Fruit fly (Drosophila melanogaster) whole organism, embryonic: ENCODE results near the gene CG17855.

ENCODE experiments used
- Asciz ChIP-seq: fragments of 200-800 bp; sonication (Bioruptor generic); optimal IDR thresholded peaks from 2 replicates; lab custom pipeline; 2017; ENCODE audit warnings: missing biosample characterization, mild to moderate bottlenecking, missing genetic modification characterization, missing genetic modification reagents
- CG10274 ChIP-seq: fragments of 200-800 bp; sonication (Bioruptor generic); optimal IDR thresholded peaks from 3 replicates; lab custom pipeline; 2017; ENCODE audit warnings: missing biosample characterization, mild to moderate bottlenecking, missing genetic modification characterization
- CG10462 ChIP-seq: fragments of 200-800 bp; sonication (Bioruptor generic); optimal IDR thresholded peaks from 2 replicates; lab custom pipeline; 2016; ENCODE audit warnings: missing biosample characterization, missing genetic modification characterization
- CG11093 ChIP-seq: fragments of 200-800 bp; sonication (Bioruptor generic); IDR thresholded peaks from 3 replicates; pipeline ENCODE4 v1.3.6; 2022; ENCODE audit warnings: missing biosample characterization, missing genetic modification characterization
- CG11247 ChIP-seq: fragments of 200-800 bp; sonication (Bioruptor generic); IDR thresholded peaks from 2 replicates; pipeline ENCODE4 v1.3.6; 2022; ENCODE audit warnings: missing biosample characterization, missing genetic modification characterization
- CG11723 ChIP-seq: fragments of 200-800 bp; sonication (Bioruptor generic); optimal IDR thresholded peaks from 2 replicates; lab custom pipeline; 2017; ENCODE audit warnings: missing biosample characterization, mild to moderate bottlenecking, missing genetic modification characterization
- CG12219 ChIP-seq: fragments of 200-800 bp; sonication (Bioruptor generic); optimal IDR thresholded peaks from 3 replicates; lab custom pipeline; 2018; ENCODE audit warnings: missing biosample characterization, mild to moderate bottlenecking, missing genetic modification characterization
- CG13296 ChIP-seq: fragments of 200-800 bp; sonication (Bioruptor generic); optimal IDR thresholded peaks from 3 replicates; lab custom pipeline; 2018; ENCODE audit warnings: missing biosample characterization, mild to moderate bottlenecking, missing genetic modification characterization
- CG13894 ChIP-seq: fragments of 200-800 bp; sonication (Bioruptor generic); optimal IDR thresholded peaks from 3 replicates; lab custom pipeline; 2018; ENCODE audit warnings: missing biosample characterization, mild to moderate bottlenecking, missing genetic modification characterization, moderate library complexity
- CG15601 ChIP-seq: fragments of 200-800 bp; sonication (Bioruptor generic); optimal IDR thresholded peaks from 3 replicates; lab custom pipeline; 2019; ENCODE audit warnings: missing biosample characterization, mild to moderate bottlenecking, missing genetic modification characterization, moderate library complexity
- CG1603 ChIP-seq: fragments of 200-800 bp; sonication (Bioruptor generic); optimal IDR thresholded peaks from 2 replicates; lab custom pipeline; 2019; ENCODE audit warnings: missing biosample characterization, mild to moderate bottlenecking, missing genetic modification characterization, moderate library complexity
- CG1647 ChIP-seq: fragments of 200-800 bp; sonication (Bioruptor generic); optimal IDR thresholded peaks from 3 replicates; lab custom pipeline; 2016; ENCODE audit warnings: missing biosample characterization, missing genetic modification characterization
- CG17361 ChIP-seq: fragments of 200-800 bp; sonication (Bioruptor generic); IDR thresholded peaks from 3 replicates; pipeline ENCODE4 v1.3.6; 2022; ENCODE audit warnings: missing biosample characterization, missing genetic modification characterization
- CG2202 ChIP-seq: fragments of 200-800 bp; sonication (Bioruptor generic); optimal IDR thresholded peaks from 2 replicates; lab custom pipeline; 2018; ENCODE audit warnings: missing biosample characterization, mild to moderate bottlenecking, missing genetic modification characterization
- CG2678 ChIP-seq: fragments of 200-800 bp; sonication (Bioruptor generic); optimal IDR thresholded peaks from 3 replicates; lab custom pipeline; 2019; ENCODE audit warnings: missing biosample characterization, mild to moderate bottlenecking, missing genetic modification characterization, moderate library complexity
- CG30403 ChIP-seq: fragments of 200-800 bp; sonication (Bioruptor generic); optimal IDR thresholded peaks from 3 replicates; lab custom pipeline; 2016; ENCODE audit warnings: missing biosample characterization, missing genetic modification characterization
- CG32532 ChIP-seq: fragments of 200-800 bp; sonication (Bioruptor generic); IDR thresholded peaks from 2 replicates; pipeline ENCODE4 v1.3.6; 2022; ENCODE audit warnings: missing biosample characterization, missing genetic modification characterization
- CG4328 ChIP-seq: fragments of 200-800 bp; sonication (Bioruptor generic); optimal IDR thresholded peaks from 3 replicates; lab custom pipeline; 2017; ENCODE audit warnings: missing biosample characterization, missing genetic modification reagents, missing genetic modification characterization
- CG4707 ChIP-seq: fragments of 200-800 bp; sonication (Bioruptor generic); optimal IDR thresholded peaks from 2 replicates; lab custom pipeline; 2018; ENCODE audit warnings: missing biosample characterization, mild to moderate bottlenecking, missing genetic modification characterization, moderate library complexity
- CG6254 ChIP-seq: fragments of 200-800 bp; sonication (Bioruptor generic); optimal IDR thresholded peaks from 3 replicates; lab custom pipeline; 2017; ENCODE audit warnings: mild to moderate bottlenecking, missing biosample characterization, missing genetic modification reagents, missing genetic modification characterization
- CG6654 ChIP-seq: fragments of 200-800 bp; sonication (Bioruptor generic); optimal IDR thresholded peaks from 2 replicates; lab custom pipeline; 2017; ENCODE audit warnings: missing biosample characterization, mild to moderate bottlenecking, missing genetic modification characterization
- CG6813 ChIP-seq: fragments of 200-800 bp; sonication (Bioruptor generic); optimal IDR thresholded peaks from 2 replicates; lab custom pipeline; 2017; ENCODE audit warnings: missing biosample characterization, missing genetic modification characterization, mild to moderate bottlenecking, moderate library complexity, missing genetic modification reagents
- CG6854 ChIP-seq: fragments of 200-800 bp; sonication (Bioruptor generic); optimal IDR thresholded peaks from 3 replicates; lab custom pipeline; 2017; ENCODE audit warnings: missing biosample characterization, mild to moderate bottlenecking, missing genetic modification characterization
- CG7372 ChIP-seq: fragments of 200-800 bp; sonication (Bioruptor generic); IDR thresholded peaks from 2 replicates; pipeline ENCODE4 v1.3.6; 2022; ENCODE audit warnings: missing biosample characterization, missing genetic modification characterization
- CG8388 ChIP-seq: fragments of 200-800 bp; sonication (Bioruptor generic); optimal IDR thresholded peaks from 2 replicates; lab custom pipeline; 2019; ENCODE audit warnings: missing biosample characterization, mild to moderate bottlenecking, missing genetic modification characterization, moderate library complexity
- CG8478 ChIP-seq: fragments of >200 bp; optimal IDR thresholded peaks from 2 replicates; lab custom pipeline; 2018
- Ets65A ChIP-seq: fragments of 200-800 bp; sonication (Bioruptor generic); peaks from one replicate; lab custom pipeline; 2016; ENCODE audit warnings: missing biosample characterization, missing genetic modification characterization
- Ets97D ChIP-seq: fragments of 200-800 bp; sonication (Bioruptor generic); optimal IDR thresholded peaks from 3 replicates; lab custom pipeline; 2016; ENCODE audit warnings: missing biosample characterization, missing genetic modification characterization
- GATAe ChIP-seq: fragments of 200-800 bp; sonication (Bioruptor generic); conservative IDR thresholded peaks from 2 replicates; pipeline ENCODE4 v1.3.6; 2022; ENCODE audit warnings: missing biosample characterization, missing genetic modification characterization
- H15 ChIP-seq: fragments of 200-800 bp; sonication (Bioruptor generic); IDR thresholded peaks from 3 replicates; pipeline ENCODE4 v1.3.6; 2022; ENCODE audit warnings: missing biosample characterization, missing genetic modification characterization
- H2.0 ChIP-seq: fragments of 200-800 bp; sonication (Bioruptor generic); IDR thresholded peaks from 2 replicates; pipeline ENCODE4 v1.3.6; 2022; ENCODE audit warnings: missing biosample characterization, missing genetic modification characterization
- HLH4C ChIP-seq: fragments of 200-800 bp; sonication (Bioruptor generic); IDR thresholded peaks from 3 replicates; pipeline ENCODE4 v1.3.6; 2022; ENCODE audit warnings: missing biosample characterization, missing genetic modification characterization; ENCODE audit not compliant: partially characterized antibody
- Hey ChIP-seq: fragments of 200-800 bp; sonication (Bioruptor generic); optimal IDR thresholded peaks from 3 replicates; lab custom pipeline; 2018; ENCODE audit warnings: missing biosample characterization, mild to moderate bottlenecking, missing genetic modification characterization
- Hmx ChIP-seq: fragments of 200-800 bp; sonication (Bioruptor generic); optimal IDR thresholded peaks from 2 replicates; lab custom pipeline; 2016; ENCODE audit warnings: missing biosample characterization, missing genetic modification characterization
- Hr51 ChIP-seq, 2 experiments: fragments of 200-800 bp; sonication (Bioruptor generic); optimal IDR thresholded peaks; 2 replicates in 1 of 2; 3 replicates in 1 of 2; lab custom pipeline; 2016 to 2018; ENCODE audit warnings: missing biosample characterization in 2 of 2, missing genetic modification characterization in 2 of 2, mild to moderate bottlenecking in 1 of 2, moderate library complexity in 1 of 2
- Lpt ChIP-seq: fragments of >200 bp; optimal IDR thresholded peaks from 2 replicates; lab custom pipeline; 2018; ENCODE audit warnings: missing biosample characterization, missing genetic modification characterization
- MESR4 ChIP-seq: fragments of 200-800 bp; sonication (Bioruptor generic); optimal IDR thresholded peaks from 2 replicates; lab custom pipeline; 2018; ENCODE audit warnings: missing biosample characterization, mild to moderate bottlenecking, missing genetic modification characterization, moderate library complexity
- Rfx ChIP-seq: fragments of 200-800 bp; sonication (Bioruptor generic); IDR thresholded peaks from 2 replicates; pipeline ENCODE4 v1.3.6; 2022; ENCODE audit warnings: missing biosample characterization, missing genetic modification characterization
- corto ChIP-seq: fragments of 200-800 bp; sonication (Bioruptor generic); optimal IDR thresholded peaks from 2 replicates; lab custom pipeline; 2016; ENCODE audit warnings: missing biosample characterization, mild to moderate bottlenecking, missing genetic modification characterization, moderate library complexity
- fru ChIP-seq: fragments of >200 bp; optimal IDR thresholded peaks from 2 replicates; lab custom pipeline; 2017
- ftz-f1 ChIP-seq: fragments of 200-800 bp; sonication (Bioruptor generic); optimal IDR thresholded peaks from 2 replicates; lab custom pipeline; 2016; ENCODE audit warnings: missing biosample characterization, missing genetic modification characterization
- gfzf ChIP-seq: fragments of 200-800 bp; sonication (Bioruptor generic); optimal IDR thresholded peaks from 2 replicates; lab custom pipeline; 2016; ENCODE audit warnings: missing biosample characterization, mild to moderate bottlenecking, missing genetic modification characterization, moderate library complexity
- grn ChIP-seq: fragments of 200-800 bp; sonication (Bioruptor generic); optimal IDR thresholded peaks from 3 replicates; lab custom pipeline; 2017; ENCODE audit warnings: missing biosample characterization, missing genetic modification characterization
- hth ChIP-seq: fragments of >200 bp; optimal IDR thresholded peaks from 2 replicates; lab custom pipeline; 2017; ENCODE audit warnings: inconsistent platforms
- peb ChIP-seq: fragments of 200-800 bp; sonication (Bioruptor generic); IDR thresholded peaks from 2 replicates; pipeline ENCODE4 v1.3.6; 2022; ENCODE audit warnings: missing biosample characterization, missing genetic modification characterization
- pum ChIP-seq: fragments of 200-800 bp; sonication (Bioruptor generic); optimal IDR thresholded peaks from 2 replicates; lab custom pipeline; 2016; ENCODE audit warnings: missing biosample characterization, missing genetic modification characterization
- slbo ChIP-seq: fragments of 200-800 bp; sonication (Bioruptor generic); IDR thresholded peaks from 2 replicates; pipeline ENCODE4 v1.3.6; 2022; ENCODE audit warnings: missing biosample characterization, missing genetic modification characterization
- so ChIP-seq: fragments of 200-800 bp; sonication (Bioruptor generic); IDR thresholded peaks from 3 replicates; pipeline ENCODE4 v1.3.6; 2022; ENCODE audit warnings: missing biosample characterization, missing genetic modification characterization
- sob ChIP-seq: fragments of 200-800 bp; sonication (Bioruptor generic); IDR thresholded peaks from 2 replicates; pipeline ENCODE4 v1.3.6; 2022; ENCODE audit warnings: missing biosample characterization, missing genetic modification characterization
- tin ChIP-seq: fragments of 200-800 bp; sonication (Bioruptor generic); optimal IDR thresholded peaks from 3 replicates; lab custom pipeline; 2016; ENCODE audit warnings: missing biosample characterization, missing genetic modification characterization
- unc-4 ChIP-seq: fragments of 200-800 bp; sonication (Bioruptor generic); IDR thresholded peaks from 2 replicates; pipeline ENCODE4 v1.3.6; 2022; ENCODE audit warnings: missing biosample characterization, missing genetic modification characterization; ENCODE audit not compliant: partially characterized antibody
- unpg ChIP-seq: fragments of 200-800 bp; sonication (Bioruptor generic); optimal IDR thresholded peaks from 3 replicates; lab custom pipeline; 2018; ENCODE audit warnings: missing biosample characterization, mild to moderate bottlenecking, missing genetic modification characterization, moderate library complexity
- yki ChIP-seq: fragments of >200 bp; optimal IDR thresholded peaks from 3 replicates; lab custom pipeline; 2018

CG17855 gene

DNA sequence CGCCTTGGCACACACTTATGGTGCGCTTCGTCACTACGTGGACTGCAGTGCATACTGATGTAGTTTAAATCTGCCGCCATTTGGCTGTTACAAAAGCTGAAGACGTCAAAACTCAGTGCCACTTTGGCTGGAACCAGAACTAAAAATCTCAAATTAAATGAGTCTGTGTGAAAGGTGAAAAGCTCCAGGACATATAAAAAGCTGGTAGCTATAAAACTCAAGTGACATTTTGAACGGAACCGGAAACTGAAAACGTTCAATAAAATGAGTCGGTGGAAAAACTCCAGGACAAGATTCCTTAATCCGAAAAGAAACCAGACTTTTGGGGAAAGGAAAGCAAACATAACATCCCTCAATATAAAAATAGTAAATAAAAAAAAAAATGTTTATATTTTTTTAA, 49.5 kb upstream of the CG17855 start (continued):
- TF ChIP-seq HLH4C (GFP tag; lab: Robert Waterston, UW) (no peak), tin (GFP tag; lab: Kevin White, UChicago) (no peak), CG8478 (lab: Kevin White, UChicago) (no peak), CG1647 (no peak), CG8388 (GFP tag; lab: Kevin White, UChicago) (no peak), fru (no peak), CG6254 (GFP tag; lab: Kevin White, UChicago) (no peak), MESR4 (GFP tag; lab: Kevin White, UChicago) (no peak), ftz-f1 (GFP tag; lab: Kevin White, UChicago) (no peak), H2.0 (0 out of 2 replicates have a peak, but pooled peaks have one; percentile 12), peb (GFP tag; lab: Robert Waterston, UW) (no peak), CG30403 (GFP tag; lab: Kevin White, UChicago) (no peak), Hmx (GFP tag; lab: Kevin White, UChicago) (no peak), unc-4 (GFP tag; lab: Robert Waterston, UW) (no peak), CG4707 (GFP tag; lab: Kevin White, UChicago) (no peak), CG13894 (tag; lab: Kevin White, UChicago) (peak; percentile 73), Ets97D (GFP tag; lab: Kevin White, UChicago) (peak; percentile 99), CG15601 (no peak), CG6854 (peak; percentile 26), Asciz (GFP tag; lab: Kevin White, UChicago) (peak; percentile 70), CG17361 (GFP tag; lab: Robert Waterston, UW) (peak; percentile 48; the same call in 1 of the 3 replicates), CG13296 (peak; percentile 84), hth (lab: Kevin White, UChicago) (no peak), Ets65A (GFP tag; lab: Kevin White, UChicago) (peak; percentile 97), Rfx (GFP tag; lab: Robert Waterston, UW) (peak; percentile 72), CG12219 (GFP tag; lab: Kevin White, UChicago) (no peak), CG11723 (GFP tag; lab: Kevin White, UChicago) (no peak), yki (lab: Kevin White, UChicago) (no peak), Lpt (GFP tag; lab: Kevin White, UChicago) (no peak), CG2678 (tag; lab: Kevin White, UChicago) (peak; percentile 62), CG6813 (GFP tag; lab: Kevin White, UChicago) (peak; percentile 80), sob (peak; percentile 85), grn (GFP tag; lab: Kevin White, UChicago) (peak; percentile 15), slbo (GFP tag; lab: Robert Waterston, UW) (peak; percentile 38; the same call in 1 of the 2 replicates), corto (GFP tag; lab: Kevin White, UChicago) (peak; percentile 31), CG4328 (peak; percentile 75), GATAe (GFP tag; lab: Robert Waterston, UW) (no peak), so (no peak; the same call in 2 of the 3 replicates), CG1603 (tag; lab: Kevin White, UChicago) (no peak), H15 (peak; percentile 61; the same call in 2 of the 3 replicates), pum (no peak), CG10462 (GFP tag; lab: Kevin White, UChicago) (no peak), CG11093 (GFP tag; lab: Robert Waterston, UW) (no peak), CG32532 (peak; percentile 79), CG11247 (GFP tag; lab: Robert Waterston, UW) (peak; percentile 78), CG10274 (peak; percentile 54), CG7372 (GFP tag; lab: Robert Waterston, UW) (no peak), unpg (no peak), Hr51 (GFP tag; optimal IDR thresholded peaks at IDR 0.05; lab: Kevin White, UChicago) (peak in 1 of 2 experiments; percentile 57), CG2202 (tag; lab: Kevin White, UChicago) (no peak), CG6654 (GFP tag; lab: Kevin White, UChicago) (peak; percentile 33), Hey (no peak), gfzf (GFP tag; lab: Kevin White, UChicago) (no peak)
